Fruit fly (Drosophila melanogaster): ENCODE data around the gene CG7488.

The CG7488 gene

dm6 chr3R:12997550-12998233, 2.3 kb downstream of the CG7488 start, which contains the start of the genes CG17327, CG44194 and CG7518 (continued):
- TF ChIP-seq Eip74EF (GFP tag; optimal IDR thresholded peaks at IDR 0.05) (no peak), crol (GFP tag; IDR thresholded peaks at IDR 0.05) (no peak), CG11247 (GFP tag; IDR thresholded peaks at IDR 0.05) (no peak), CG17361 (GFP tag; IDR thresholded peaks at IDR 0.05) (no peak), grau (tag; optimal IDR thresholded peaks at IDR 0.05) (peak; percentile 35), tx (GFP tag; optimal IDR thresholded peaks at IDR 0.05) (peak; percentile 16), vnd (GFP tag; IDR thresholded peaks at IDR 0.05; ENCODE audit: partially characterized antibody) (no peak), dan (GFP tag; IDR thresholded peaks at IDR 0.05) (no peak), NfI (GFP tag; optimal IDR thresholded peaks at IDR 0.05) (no peak), lola (GFP tag; optimal IDR thresholded peaks at IDR 0.05) (peak in 1 of 3 experiments; percentile 52), Kr (GFP tag; optimal IDR thresholded peaks at IDR 0.05) (no peak), HLHmδ (GFP tag; optimal IDR thresholded peaks at IDR 0.05) (no peak), CG11504 (tag; optimal IDR thresholded peaks at IDR 0.05) (no peak), sr (GFP tag; IDR thresholded peaks at IDR 0.05) (no peak), CG32767 (GFP tag; IDR thresholded peaks at IDR 0.05) (no peak), Nf-YA (GFP tag; IDR thresholded peaks at IDR 0.05) (no peak), ash1 (GFP tag; optimal IDR thresholded peaks at IDR 0.05) (no peak), CG11695 (GFP tag; IDR thresholded peaks at IDR 0.05) (no peak), CG3065 (GFP tag; optimal IDR thresholded peaks at IDR 0.05) (no peak), Rfx (GFP tag; IDR thresholded peaks at IDR 0.05) (peak; percentile 29; the same call in 1 of the 2 replicates), amos (GFP tag; IDR thresholded peaks at IDR 0.05; ENCODE audit: partially characterized antibody) (peak; percentile 51), CG33557 (GFP tag; optimal IDR thresholded peaks at IDR 0.05) (no peak), CG17829 (tag; optimal IDR thresholded peaks at IDR 0.05) (peak; percentile 47), CG15011 (GFP tag; optimal IDR thresholded peaks at IDR 0.05) (no peak), CG16815 (GFP tag; optimal IDR thresholded peaks at IDR 0.05) (no peak), eyg (GFP tag; optimal IDR thresholded peaks at IDR 0.05) (no peak), pum (GFP tag; optimal IDR thresholded peaks at IDR 0.05) (peak; percentile 27), CG2116 (GFP tag; optimal IDR thresholded peaks at IDR 0.05) (peak; percentile 74), CG9437 (GFP tag; optimal IDR thresholded peaks at IDR 0.05) (peak; percentile 21), CG17802 (tag; optimal IDR thresholded peaks at IDR 0.05) (peak; percentile 78), Scr (GFP tag; IDR thresholded peaks at IDR 0.05; ENCODE audit: partially characterized antibody) (peak; percentile 52), Trl (optimal IDR thresholded peaks at IDR 0.05) (no peak), Trl (GFP tag; optimal IDR thresholded peaks at IDR 0.05) (no peak), Sox100B (GFP tag; optimal IDR thresholded peaks at IDR 0.05) (no peak), Bdp1 (GFP tag; optimal IDR thresholded peaks at IDR 0.05) (no peak), CG6854 (GFP tag; optimal IDR thresholded peaks at IDR 0.05) (no peak), Aef1 (GFP tag; IDR thresholded peaks at IDR 0.05) (no peak), Usf (GFP tag; optimal IDR thresholded peaks at IDR 0.05) (no peak), MTF-1 (GFP tag; optimal IDR thresholded peaks at IDR 0.05; ENCODE audit: borderline replicate concordance) (no peak), CG14014 (GFP tag; IDR thresholded peaks at IDR 0.05) (no peak), CG10462 (GFP tag; optimal IDR thresholded peaks at IDR 0.05) (no peak), Dek (tag; optimal IDR thresholded peaks at IDR 0.05) (peak; percentile 23), CG30020 (tag; optimal IDR thresholded peaks at IDR 0.05) (peak; percentile 85), Six4 (GFP tag; optimal IDR thresholded peaks at IDR 0.05) (no peak), phol (tag; optimal IDR thresholded peaks at IDR 0.05) (peak; percentile 56), CG13424 (tag; optimal IDR thresholded peaks at IDR 0.05) (peak; percentile 35), CG17186 (GFP tag; optimal IDR thresholded peaks at IDR 0.05) (peak; percentile 88), Ets65A (GFP tag) (no peak), CG30403 (GFP tag; optimal IDR thresholded peaks at IDR 0.05) (peak; percentile 47), Ptx1 (GFP tag; IDR thresholded peaks at IDR 0.05) (peak; percentile 29; the same call in 1 of the 2 replicates)

All from whole organism, embryonic.